Worm (Caenorhabditis elegans): ENCODE results near the gene T24C12.3.
A peak's percentile ranks its signal among the peaks of the same experiment; 100 is the strongest.

DNA sequence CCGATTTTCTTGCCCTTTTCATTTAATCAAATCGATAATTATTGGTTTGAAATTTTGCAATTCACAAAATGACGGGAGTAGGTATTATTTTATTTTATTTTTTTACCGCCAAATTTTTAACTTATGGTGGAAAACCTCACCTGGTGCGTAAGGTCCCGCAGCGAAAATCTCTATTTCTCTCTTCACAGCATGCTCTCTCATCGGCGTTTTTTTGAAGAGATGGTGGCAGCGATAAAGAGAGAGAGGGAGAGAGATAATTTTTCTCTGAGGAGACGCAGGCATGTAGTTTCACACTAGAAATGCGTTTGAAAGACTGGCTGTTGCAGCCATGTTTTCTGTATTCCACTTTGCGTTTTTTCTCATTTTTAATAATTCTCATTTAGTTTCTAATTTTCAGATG is 30.2 kb upstream of the T24C12.3 start, which contains the start of gene T14F9.2:
- TF ChIP-seq unc-62 (GFP tag; optimal IDR thresholded peaks at IDR 0.05) (no peak), elt-1 (tag; optimal IDR thresholded peaks at IDR 0.05; ENCODE audit: borderline replicate concordance, insufficient read depth) (peak; percentile 78), mep-1 (tag; optimal IDR thresholded peaks at IDR 0.05) (no peak), pha-4 (tag; optimal IDR thresholded peaks at IDR 0.05) (no peak), ztf-11 (tag; optimal IDR thresholded peaks at IDR 0.05) (no peak), blmp-1 (tag; optimal IDR thresholded peaks at IDR 0.05) (no peak), nhr-237 (tag; optimal IDR thresholded peaks at IDR 0.05) (no peak), sptf-1 (tag; optimal IDR thresholded peaks at IDR 0.05) (no peak), elt-3 (tag; optimal IDR thresholded peaks at IDR 0.05) (no peak), mab-5 (tag; optimal IDR thresholded peaks at IDR 0.05) (no peak), cnd-1 (tag; optimal IDR thresholded peaks at IDR 0.05) (no peak), ces-1 (GFP tag; optimal IDR thresholded peaks at IDR 0.05) (peak; percentile 11), tbx-8 (GFP tag; optimal IDR thresholded peaks at IDR 0.05) (no peak)

Data from whole organism, mixed stage, embryonic.